Fruit fly (Drosophila melanogaster): ENCODE data around the gene CG12170.

DNA sequence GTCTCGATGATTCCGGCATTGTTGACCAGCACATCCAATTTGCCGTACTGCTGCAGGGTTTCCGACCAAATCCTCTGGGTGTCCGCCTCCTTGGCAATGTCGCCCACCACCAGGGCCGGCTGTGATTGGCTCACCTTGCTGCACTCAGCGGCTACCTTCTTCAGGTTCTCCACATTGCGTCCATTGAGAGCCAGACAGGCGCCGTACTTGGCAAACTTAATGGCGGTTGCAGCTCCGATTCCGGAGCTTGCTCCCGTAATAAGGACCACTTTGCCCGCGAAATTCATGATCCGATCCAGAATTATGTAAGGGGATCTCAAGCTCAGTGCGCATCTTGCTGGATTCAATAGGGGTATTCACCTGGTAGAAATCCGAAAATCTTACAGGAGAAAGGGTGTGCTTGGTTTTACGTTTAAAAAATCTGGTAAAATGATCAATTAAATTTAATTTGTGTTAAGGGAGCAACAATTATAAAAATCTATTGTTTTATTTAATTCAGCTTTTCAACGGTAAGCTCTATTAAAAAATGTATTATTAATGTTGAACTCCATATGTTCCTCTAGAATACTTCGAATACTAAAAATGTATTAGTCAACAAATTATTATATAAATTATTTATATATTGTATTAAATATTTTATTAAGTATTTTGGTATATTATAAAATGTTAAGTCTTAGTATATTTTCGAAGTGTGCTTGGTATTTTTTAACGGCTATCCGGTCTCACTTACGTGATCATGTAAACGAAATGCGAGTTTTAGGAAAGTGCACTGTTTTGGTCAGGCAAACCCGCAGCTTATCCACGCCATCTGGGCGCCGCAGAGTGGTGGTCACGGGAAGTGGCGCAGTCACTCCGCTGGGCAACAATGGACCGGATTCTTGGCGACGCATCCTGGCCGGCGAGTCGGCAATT is at the start of gene CG12170, which contains the start of gene CG31548:
- TF ChIP-seq psq (optimal IDR thresholded peaks at IDR 0.05) (no peak), ttk (optimal IDR thresholded peaks at IDR 0.05) (no peak), insv (optimal IDR thresholded peaks at IDR 0.05) (no peak)

Measured in Kc167 (cell line).